Worm (Caenorhabditis elegans) whole organism, L1 larva: ENCODE measurements around the gene phf-14.

Source experiments
- blmp-1 ChIP-seq: fragments of 150-350 bp; optimal IDR thresholded peaks from 2 replicates; lab custom pipeline; 2014; ENCODE audit warnings: missing biosample characterization, missing genetic modification characterization
- ets-5 ChIP-seq: fragments of 200-800 bp; sonication (Bioruptor generic); IDR thresholded peaks from 2 replicates; pipeline ENCODE4 v1.3.6; 2022; ENCODE audit warnings: missing genetic modification characterization, missing compliant biosample characterization
- fkh-10 ChIP-seq: sonication (generic microtip); optimal IDR thresholded peaks from 2 replicates; lab custom pipeline; 2017; ENCODE audit warnings: missing biosample characterization, missing genetic modification reagents, missing genetic modification characterization
- lin-13 ChIP-seq: fragments of 150-350 bp; optimal IDR thresholded peaks from 2 replicates; lab custom pipeline; 2014; ENCODE audit warnings: missing biosample characterization, missing genetic modification reagents, missing genetic modification characterization
- lin-35 ChIP-seq, 2 experiments: fragments of 150-350 bp; optimal IDR thresholded peaks; 2 replicates each; lab custom pipeline; 2014; ENCODE audit warnings: missing biosample characterization in 2 of 2, missing genetic modification characterization in 2 of 2, missing genetic modification reagents in 2 of 2
- lir-3 ChIP-seq: sonication (generic microtip); optimal IDR thresholded peaks from 2 replicates; lab custom pipeline; 2016; ENCODE audit warnings: mild to moderate bottlenecking, missing genetic modification characterization, moderate library complexity, missing compliant biosample characterization; ENCODE audit not compliant: poor library complexity
- nhr-12 ChIP-seq: sonication (generic microtip); optimal IDR thresholded peaks from 2 replicates; lab custom pipeline; 2017; ENCODE audit warnings: missing biosample characterization, missing genetic modification characterization
- nhr-47 ChIP-seq: sonication (generic microtip); optimal IDR thresholded peaks from 2 replicates; lab custom pipeline; 2016; ENCODE audit warnings: mild to moderate bottlenecking, missing genetic modification characterization, moderate library complexity, missing compliant biosample characterization
- unc-130 ChIP-seq: fragments of 150-350 bp; optimal IDR thresholded peaks from 2 replicates; lab custom pipeline; 2017; ENCODE audit warnings: missing biosample characterization, missing genetic modification characterization, inconsistent platforms
- ztf-11 ChIP-seq, 2 experiments: sonication (generic microtip); optimal IDR thresholded peaks; 2 replicates each; lab custom pipeline; 2016 to 2017; ENCODE audit warnings: missing genetic modification characterization in 2 of 2, missing biosample characterization in 1 of 2, missing compliant biosample characterization in 1 of 2

DNA sequence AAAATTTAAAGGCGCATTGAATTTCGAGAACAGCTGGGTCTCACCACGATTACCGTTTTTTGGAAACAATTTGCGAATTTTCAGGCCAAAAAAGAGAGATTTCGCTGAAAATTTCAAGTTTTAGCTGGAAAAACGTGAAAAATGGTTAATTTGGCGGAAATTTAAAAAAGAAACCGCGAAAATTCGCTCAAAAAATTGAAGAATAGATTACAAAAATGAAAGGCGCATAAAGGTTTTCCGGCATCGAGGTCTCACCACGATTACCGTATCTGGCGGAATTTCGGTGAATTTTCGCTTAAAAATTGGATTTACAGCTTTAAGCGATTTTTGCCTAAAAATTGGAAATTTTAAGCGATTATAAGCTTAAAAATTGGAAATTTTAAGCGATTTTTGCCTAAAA is 11.7 kb upstream of the phf-14 start:
- no peak for TF ChIP-seq lir-3 (tag; lab: Kevin White, UChicago)
- TF ChIP-seq blmp-1 (tag; lab: Kevin White, UChicago): no peak
- no peak for TF ChIP-seq lin-13 (GFP tag; lab: Kevin White, UChicago)
- no peak for TF ChIP-seq nhr-12 (tag; lab: Kevin White, UChicago)
- no peak for TF ChIP-seq ztf-11 (tag; optimal IDR thresholded peaks at IDR 0.05; lab: Kevin White, UChicago)
- no peak for TF ChIP-seq nhr-47 (tag; lab: Kevin White, UChicago)
- TF ChIP-seq ets-5 (GFP tag; lab: Robert Waterston, UW): no peak
- no peak for TF ChIP-seq lin-35 (GFP tag; optimal IDR thresholded peaks at IDR 0.05; lab: Kevin White, UChicago)
- TF ChIP-seq unc-130 (tag; lab: Kevin White, UChicago): no peak
- TF ChIP-seq fkh-10: no peak
